Worm (Caenorhabditis elegans) whole organism, L3 larva: ENCODE results near the gene cdh-12.

Source experiments
- R02D3.7 ChIP-seq: fragments of 150-350 bp; optimal IDR thresholded peaks from 2 replicates; lab custom pipeline; 2014; ENCODE audit warnings: missing biosample characterization, missing genetic modification characterization
- ZK546.5 ChIP-seq: sonication (generic microtip); optimal IDR thresholded peaks from 2 replicates; lab custom pipeline; 2017; ENCODE audit warnings: missing biosample characterization, missing genetic modification characterization
- aly-2 ChIP-seq: fragments of 150-350 bp; optimal IDR thresholded peaks from 2 replicates; lab custom pipeline; 2014; ENCODE audit warnings: missing biosample characterization, missing genetic modification characterization
- ceh-16 ChIP-seq: sonication (generic microtip); optimal IDR thresholded peaks from 2 replicates; lab custom pipeline; 2017; ENCODE audit warnings: missing biosample characterization, missing genetic modification characterization
- ceh-28 ChIP-seq: fragments of 150-350 bp; optimal IDR thresholded peaks from 2 replicates; lab custom pipeline; 2014; ENCODE audit warnings: missing biosample characterization, missing genetic modification reagents, missing genetic modification characterization
- ceh-82 ChIP-seq: fragments of 150-350 bp; optimal IDR thresholded peaks from 2 replicates; lab custom pipeline; 2014; ENCODE audit warnings: missing biosample characterization, missing genetic modification characterization
- ceh-9 ChIP-seq: sonication (generic microtip); optimal IDR thresholded peaks from 2 replicates; lab custom pipeline; 2018; ENCODE audit warnings: missing biosample characterization, missing genetic modification characterization
- daf-12 ChIP-seq: fragments of 150-350 bp; optimal IDR thresholded peaks from 2 replicates; lab custom pipeline; 2014; ENCODE audit warnings: missing biosample characterization, missing genetic modification reagents, missing genetic modification characterization
- egl-27 ChIP-seq: sonication (generic microtip); optimal IDR thresholded peaks from 4 replicates; lab custom pipeline; 2017; ENCODE audit warnings: missing biosample characterization, missing genetic modification reagents, missing genetic modification characterization
- egl-5 ChIP-seq: fragments of 150-350 bp; optimal IDR thresholded peaks from 2 replicates; lab custom pipeline; 2017; ENCODE audit warnings: missing biosample characterization, missing genetic modification reagents, missing genetic modification characterization, inconsistent platforms
- elt-2 ChIP-seq: sonication (generic microtip); optimal IDR thresholded peaks from 2 replicates; lab custom pipeline; 2016; ENCODE audit warnings: missing genetic modification reagents, mild to moderate bottlenecking, missing genetic modification characterization, missing compliant biosample characterization
- elt-3 ChIP-seq, 3 experiments: fragments of 150-350 bp in 1 of 3; sonication (generic microtip) in 2 of 3; optimal IDR thresholded peaks; 2 replicates in 2 of 3; 4 replicates in 1 of 3; lab custom pipeline; 2014 to 2017; ENCODE audit warnings: missing biosample characterization in 3 of 3, missing genetic modification characterization in 3 of 3
- eor-1 ChIP-seq, 2 experiments: fragments of 150-350 bp; optimal IDR thresholded peaks; 2 replicates each; lab custom pipeline; 2014 to 2018; ENCODE audit warnings: missing biosample characterization in 2 of 2, missing genetic modification characterization in 2 of 2
- fkh-10 ChIP-seq: sonication (generic microtip); optimal IDR thresholded peaks from 2 replicates; lab custom pipeline; 2017; ENCODE audit warnings: missing biosample characterization, missing genetic modification reagents, missing genetic modification characterization
- fkh-2 ChIP-seq: fragments of 150-350 bp; optimal IDR thresholded peaks from 2 replicates; lab custom pipeline; 2014; ENCODE audit warnings: missing biosample characterization, missing genetic modification reagents, missing genetic modification characterization
- hmg-11 ChIP-seq: sonication (generic microtip); optimal IDR thresholded peaks from 2 replicates; lab custom pipeline; 2016; ENCODE audit warnings: missing genetic modification characterization, missing compliant biosample characterization
- jun-1 ChIP-seq: fragments of 150-350 bp; optimal IDR thresholded peaks from 2 replicates; lab custom pipeline; 2014; ENCODE audit warnings: missing biosample characterization, missing genetic modification reagents, missing genetic modification characterization
- lin-15B ChIP-seq: fragments of 150-350 bp; optimal IDR thresholded peaks from 2 replicates; lab custom pipeline; 2014; ENCODE audit warnings: missing biosample characterization, missing genetic modification characterization
- lin-39 ChIP-seq: fragments of 150-350 bp; optimal IDR thresholded peaks from 2 replicates; lab custom pipeline; 2018; ENCODE audit warnings: missing biosample characterization, missing genetic modification reagents, missing genetic modification characterization
- lsy-12 ChIP-seq: sonication (generic microtip); optimal IDR thresholded peaks from 2 replicates; lab custom pipeline; 2016; ENCODE audit warnings: mild to moderate bottlenecking, missing genetic modification characterization, missing compliant biosample characterization
- mml-1 ChIP-seq: fragments of 150-350 bp; sonication (generic microtip); optimal IDR thresholded peaks from 3 replicates; lab custom pipeline; 2014; ENCODE audit warnings: missing biosample characterization, missing genetic modification characterization
- nfya-1 ChIP-seq: sonication (generic microtip); optimal IDR thresholded peaks from 2 replicates; lab custom pipeline; 2017; ENCODE audit warnings: missing genetic modification characterization, mild to moderate bottlenecking, missing compliant biosample characterization, antibody characterized with exemption, moderate library complexity; ENCODE audit not compliant: insufficient read depth
- nhr-11 ChIP-seq: fragments of 150-350 bp; optimal IDR thresholded peaks from 2 replicates; lab custom pipeline; 2014; ENCODE audit warnings: missing biosample characterization, missing genetic modification characterization
- nhr-12 ChIP-seq: fragments of 150-350 bp; optimal IDR thresholded peaks from 2 replicates; lab custom pipeline; 2014; ENCODE audit warnings: missing biosample characterization, missing genetic modification characterization
- nhr-23 ChIP-seq: fragments of 150-350 bp; optimal IDR thresholded peaks from 2 replicates; lab custom pipeline; 2014; ENCODE audit warnings: missing biosample characterization, missing genetic modification reagents, missing genetic modification characterization
- nhr-237 ChIP-seq: fragments of 150-350 bp; optimal IDR thresholded peaks from 2 replicates; lab custom pipeline; 2014; ENCODE audit warnings: missing biosample characterization, missing genetic modification characterization
- nhr-25 ChIP-seq: sonication (generic microtip); optimal IDR thresholded peaks from 2 replicates; lab custom pipeline; 2017; ENCODE audit warnings: missing biosample characterization, missing genetic modification characterization
- nhr-43 ChIP-seq: sonication (generic microtip); optimal IDR thresholded peaks from 2 replicates; lab custom pipeline; 2016; ENCODE audit warnings: mild to moderate bottlenecking, missing genetic modification characterization, missing compliant biosample characterization; ENCODE audit not compliant: poor library complexity, severe bottlenecking
- nhr-67 ChIP-seq: fragments of 150-350 bp; optimal IDR thresholded peaks from 2 replicates; lab custom pipeline; 2014; ENCODE audit warnings: missing biosample characterization, missing genetic modification characterization
- nhr-77 ChIP-seq: fragments of 150-350 bp; optimal IDR thresholded peaks from 2 replicates; lab custom pipeline; 2014; ENCODE audit warnings: missing biosample characterization, missing genetic modification characterization
- sea-2 ChIP-seq: fragments of 150-350 bp; sonication (generic microtip); optimal IDR thresholded peaks from 4 replicates; lab custom pipeline; 2014; ENCODE audit warnings: missing biosample characterization, missing genetic modification reagents, missing genetic modification characterization
- snpc-4 ChIP-seq: fragments of 150-350 bp; optimal IDR thresholded peaks from 2 replicates; lab custom pipeline; 2014; ENCODE audit warnings: missing biosample characterization, missing genetic modification characterization
- unc-62 ChIP-seq: fragments of 150-350 bp; sonication (generic microtip); optimal IDR thresholded peaks from 4 replicates; lab custom pipeline; 2014; ENCODE audit warnings: missing biosample characterization, missing genetic modification reagents, missing genetic modification characterization
- ztf-11 ChIP-seq: fragments of 150-350 bp; optimal IDR thresholded peaks from 2 replicates; lab custom pipeline; 2014; ENCODE audit warnings: missing biosample characterization, missing genetic modification characterization
- ztf-4 ChIP-seq: fragments of 150-350 bp; optimal IDR thresholded peaks from 2 replicates; lab custom pipeline; 2014; ENCODE audit warnings: missing biosample characterization, missing genetic modification characterization

Gene cdh-12

DNA sequence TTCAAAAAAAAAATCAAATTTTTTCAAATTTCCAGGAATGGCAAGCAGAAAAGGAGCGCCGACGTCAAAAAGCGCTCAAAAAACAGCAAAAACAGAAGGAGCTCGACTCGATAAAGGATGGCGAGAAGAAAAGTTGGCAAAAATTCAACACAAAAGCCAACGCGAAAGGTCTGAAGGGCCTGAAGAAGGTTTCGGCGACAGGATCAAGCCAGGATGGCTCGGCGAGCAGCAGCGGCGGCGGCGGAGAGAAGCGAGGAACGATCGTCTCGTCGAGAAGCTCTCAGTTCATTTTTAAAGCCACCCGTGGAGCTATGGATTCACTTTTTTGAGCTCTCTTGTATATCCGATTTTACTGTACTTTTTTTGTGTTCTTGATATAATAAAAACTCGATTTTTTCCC lies 7.0 kb upstream of the cdh-12 start:
- TF ChIP-seq nhr-77 (tag; lab: Kevin White, UChicago), result no peak
- no peak for TF ChIP-seq nhr-67 (tag; lab: Kevin White, UChicago)
- no peak for TF ChIP-seq sea-2 (GFP tag; lab: Kevin White, UChicago)
- no peak for TF ChIP-seq egl-27 (tag; lab: Kevin White, UChicago)
- TF ChIP-seq, all 47 proteins: peak for 0

DNA sequence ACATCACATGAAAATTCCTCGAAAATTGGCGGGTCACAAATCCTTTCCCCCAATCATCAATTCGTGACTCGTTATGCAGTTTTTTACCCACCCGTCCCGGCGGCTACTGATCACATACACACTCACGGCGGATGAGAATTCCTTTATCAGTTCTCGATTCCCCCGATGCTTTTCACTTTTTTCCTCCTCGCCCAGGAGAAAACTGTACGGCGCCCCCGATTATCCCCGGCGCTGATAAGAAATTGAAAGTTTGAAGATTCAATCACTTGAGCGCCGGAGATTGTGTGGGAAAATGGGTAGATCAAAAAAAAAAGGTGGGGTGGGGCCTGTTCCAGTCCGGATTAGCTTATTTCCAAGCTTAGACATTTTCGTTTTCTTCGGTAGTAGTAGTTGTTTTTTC lies 4.0 kb upstream of the cdh-12 start:
- TF ChIP-seq R02D3.7 (no peak), nhr-12 (no peak), eor-1 (tag; optimal IDR thresholded peaks at IDR 0.05; lab: Kevin White, UChicago) (no peak), ztf-11 (no peak), nhr-77 (tag; lab: Kevin White, UChicago) (no peak), nhr-11 (tag; lab: Kevin White, UChicago) (no peak), mml-1 (tag; lab: Kevin White, UChicago) (no peak), elt-2 (no peak), nhr-43 (tag; lab: Kevin White, UChicago) (no peak), aly-2 (no peak), ceh-16 (tag; lab: Kevin White, UChicago) (no peak), fkh-2 (tag; lab: Kevin White, UChicago) (no peak), jun-1 (tag; lab: Kevin White, UChicago) (no peak), egl-5 (no peak), snpc-4 (tag; lab: Kevin White, UChicago) (no peak), ceh-28 (no peak), nfya-1 (no peak), ztf-4 (tag; lab: Kevin White, UChicago) (no peak), unc-62 (GFP tag; lab: Kevin White, UChicago) (no peak), daf-12 (no peak)

DNA sequence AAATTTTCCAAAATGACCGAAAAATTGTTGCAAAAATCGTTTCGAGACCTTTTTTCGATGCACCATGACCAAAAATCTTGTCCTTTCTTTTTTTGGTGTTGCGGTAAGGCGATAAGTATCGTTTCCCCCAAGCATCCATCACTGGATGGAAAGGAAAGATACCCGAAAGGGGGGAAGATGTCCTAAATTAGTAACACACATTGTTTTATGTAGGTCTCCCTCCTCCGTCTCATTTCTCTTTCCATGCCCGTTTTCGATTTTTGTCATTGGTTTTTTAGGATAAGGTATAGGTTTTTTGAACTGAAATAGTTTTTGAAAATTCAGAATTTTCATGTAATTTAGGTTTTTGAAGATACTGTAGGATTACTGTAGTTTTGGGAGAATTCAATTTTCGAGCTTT lies 2.4 kb upstream of the cdh-12 start:
- TF ChIP-seq ZK546.5 (no peak), nhr-23 (tag; lab: Kevin White, UChicago) (peak; percentile 62)

DNA sequence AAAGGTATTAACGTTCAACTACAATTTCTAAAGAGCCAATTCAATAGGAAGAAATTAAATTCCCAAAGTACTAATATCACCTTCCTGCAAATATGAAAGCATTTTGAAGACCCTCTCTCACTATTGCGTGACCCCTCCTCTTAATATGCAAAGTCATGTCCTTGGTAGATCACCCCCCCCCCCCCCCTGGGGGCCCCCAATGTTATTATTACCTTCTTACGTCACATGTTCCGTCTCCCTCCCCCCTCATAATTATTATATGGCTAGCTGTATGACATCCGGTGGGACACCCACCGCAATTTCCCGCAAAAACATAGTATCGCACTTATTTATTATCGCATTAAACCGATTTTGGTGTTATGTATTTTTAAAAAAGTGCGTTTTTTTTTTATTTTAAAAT lies 10.1 kb downstream of the cdh-12 start:
- TF ChIP-seq nhr-12 (no peak), ztf-11 (no peak), ceh-16 (tag; lab: Kevin White, UChicago) (no peak), nhr-237 (tag; lab: Kevin White, UChicago) (no peak), lin-39 (tag; lab: Kevin White, UChicago) (peak; percentile 29)

DNA sequence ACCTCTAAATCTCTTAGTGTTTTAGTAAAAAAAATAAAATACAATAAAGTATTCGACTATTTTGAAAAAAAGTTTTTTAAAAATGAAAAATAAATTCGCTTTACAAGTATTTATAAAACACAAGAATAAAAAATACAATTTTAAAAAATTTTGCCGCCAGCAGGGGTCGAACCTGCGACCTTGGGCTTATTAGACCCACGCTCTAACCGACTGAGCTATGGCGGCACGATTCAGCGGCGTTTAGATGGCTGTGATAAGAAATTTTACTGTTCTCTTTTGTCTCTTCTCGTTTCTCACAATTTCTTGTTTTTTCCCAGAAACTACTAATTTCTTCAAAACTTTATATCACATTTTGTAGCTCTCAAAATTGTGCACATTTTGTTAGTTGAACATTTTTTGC lies 11.4 kb downstream of the cdh-12 start:
- TF ChIP-seq fkh-10 (GFP tag; lab: Kevin White, UChicago) (no peak), elt-2 (peak; percentile 7), ceh-9 (tag; lab: Kevin White, UChicago) (no peak)

DNA sequence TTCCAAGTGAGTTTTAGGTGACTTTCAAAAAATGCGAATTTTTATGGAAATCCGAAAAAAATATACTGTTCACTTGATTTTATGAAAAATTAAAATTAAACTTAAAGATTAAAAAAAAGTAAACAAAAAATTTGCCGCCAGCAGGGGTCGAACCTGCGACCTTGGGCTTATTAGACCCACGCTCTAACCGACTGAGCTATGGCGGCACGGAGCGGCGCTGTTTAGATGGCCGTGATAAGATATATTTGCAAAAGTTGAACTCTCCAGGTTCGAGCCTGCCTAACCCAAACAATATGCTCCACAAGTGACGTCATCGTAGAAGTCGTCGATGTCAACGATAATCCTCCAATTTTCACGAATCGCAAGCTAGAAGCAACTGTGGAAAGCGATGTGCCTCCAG lies 12.8 kb downstream of the cdh-12 start:
- TF ChIP-seq lin-15B, result no peak
- no peak for TF ChIP-seq ZK546.5
- TF ChIP-seq hmg-11 (tag; lab: Kevin White, UChicago), result no peak
- TF ChIP-seq daf-12, result no peak
- no peak for TF ChIP-seq R02D3.7
- no peak for TF ChIP-seq nhr-25
- no peak for TF ChIP-seq snpc-4 (tag; lab: Kevin White, UChicago)
- TF ChIP-seq ceh-28, result no peak
- no peak for TF ChIP-seq nhr-12
- no peak for TF ChIP-seq ceh-82 (tag; lab: Kevin White, UChicago)
- no peak for TF ChIP-seq lsy-12 (tag; lab: Kevin White, UChicago)
- TF ChIP-seq elt-3 (tag; optimal IDR thresholded peaks at IDR 0.05; lab: Kevin White, UChicago), result no peak
- no peak for TF ChIP-seq eor-1 (tag; optimal IDR thresholded peaks at IDR 0.05; lab: Kevin White, UChicago)
